Fruit fly (Drosophila melanogaster) whole organism, embryonic: ENCODE measurements around the gene MESR3.

Experiments
- BEAF-32 ChIP-seq: fragments of 200-800 bp; sonication (Bioruptor generic); optimal IDR thresholded peaks from 3 replicates; lab custom pipeline; 2017; ENCODE audit warnings: missing biosample characterization, missing genetic modification characterization, mild to moderate bottlenecking, moderate library complexity, missing genetic modification reagents
- Bgb ChIP-seq: fragments of 200-800 bp; sonication (Bioruptor generic); IDR thresholded peaks from 2 replicates; pipeline ENCODE4 v1.3.6; 2022; ENCODE audit warnings: missing biosample characterization, missing genetic modification characterization; ENCODE audit not compliant: partially characterized antibody
- CG13123 ChIP-seq: fragments of 200-800 bp; sonication (Bioruptor generic); optimal IDR thresholded peaks from 2 replicates; lab custom pipeline; 2016; ENCODE audit warnings: missing biosample characterization, missing genetic modification characterization
- CG13424 ChIP-seq: fragments of 200-800 bp; sonication (Bioruptor generic); optimal IDR thresholded peaks from 2 replicates; lab custom pipeline; 2019; ENCODE audit warnings: missing biosample characterization, mild to moderate bottlenecking, missing genetic modification characterization, moderate library complexity
- CG13775 ChIP-seq: fragments of 200-800 bp; sonication (Bioruptor generic); optimal IDR thresholded peaks from 3 replicates; lab custom pipeline; 2017; ENCODE audit warnings: missing biosample characterization, mild to moderate bottlenecking, missing genetic modification characterization
- CG13894 ChIP-seq: fragments of 200-800 bp; sonication (Bioruptor generic); optimal IDR thresholded peaks from 3 replicates; lab custom pipeline; 2018; ENCODE audit warnings: missing biosample characterization, mild to moderate bottlenecking, missing genetic modification characterization, moderate library complexity
- CG14014 ChIP-seq: fragments of 200-800 bp; sonication (Bioruptor generic); IDR thresholded peaks from 2 replicates; pipeline ENCODE4 v1.3.6; 2022; ENCODE audit warnings: missing biosample characterization, missing genetic modification characterization
- CG14965 ChIP-seq: fragments of 200-800 bp; sonication (Bioruptor generic); optimal IDR thresholded peaks from 2 replicates; lab custom pipeline; 2016; ENCODE audit warnings: missing biosample characterization, missing genetic modification characterization, borderline replicate concordance
- CG1529 ChIP-seq: fragments of 200-800 bp; sonication (Bioruptor generic); optimal IDR thresholded peaks from 3 replicates; lab custom pipeline; 2018; ENCODE audit warnings: missing biosample characterization, missing genetic modification characterization
- CG1602 ChIP-seq: fragments of 200-800 bp; sonication (Bioruptor generic); optimal IDR thresholded peaks from 3 replicates; lab custom pipeline; 2016; ENCODE audit warnings: missing biosample characterization, missing genetic modification characterization
- CG1832 ChIP-seq: fragments of 200-800 bp; sonication (Bioruptor generic); optimal IDR thresholded peaks from 2 replicates; lab custom pipeline; 2017; ENCODE audit warnings: missing biosample characterization, mild to moderate bottlenecking, missing genetic modification characterization, inconsistent platforms
- CG34376 ChIP-seq: fragments of 200-800 bp; sonication (Bioruptor generic); optimal IDR thresholded peaks from 2 replicates; lab custom pipeline; 2018; ENCODE audit warnings: missing biosample characterization, mild to moderate bottlenecking, missing genetic modification characterization
- CG34422 ChIP-seq: fragments of 200-800 bp; sonication (Bioruptor generic); IDR thresholded peaks from 3 replicates; pipeline ENCODE4 v1.3.6; 2022; ENCODE audit warnings: missing biosample characterization, missing genetic modification characterization
- CG4282 ChIP-seq: fragments of 200-800 bp; sonication (Bioruptor generic); optimal IDR thresholded peaks from 2 replicates; lab custom pipeline; 2016; ENCODE audit warnings: missing biosample characterization, missing genetic modification characterization
- CG43689 ChIP-seq: fragments of 200-800 bp; sonication (Bioruptor generic); IDR thresholded peaks from 2 replicates; pipeline ENCODE4 v1.3.6; 2022; ENCODE audit warnings: missing biosample characterization, missing genetic modification characterization
- CG6254 ChIP-seq: fragments of 200-800 bp; sonication (Bioruptor generic); optimal IDR thresholded peaks from 3 replicates; lab custom pipeline; 2017; ENCODE audit warnings: mild to moderate bottlenecking, missing biosample characterization, missing genetic modification reagents, missing genetic modification characterization
- CG6689 ChIP-seq: fragments of 200-800 bp; sonication (Bioruptor generic); IDR thresholded peaks from 2 replicates; pipeline ENCODE4 v1.3.6; 2022; ENCODE audit warnings: missing biosample characterization, missing genetic modification characterization
- CG6765 ChIP-seq: fragments of 200-800 bp; sonication (Bioruptor generic); optimal IDR thresholded peaks from 3 replicates; lab custom pipeline; 2017; ENCODE audit warnings: missing biosample characterization, mild to moderate bottlenecking, missing genetic modification characterization
- CG6813 ChIP-seq: fragments of 200-800 bp; sonication (Bioruptor generic); optimal IDR thresholded peaks from 2 replicates; lab custom pipeline; 2017; ENCODE audit warnings: missing biosample characterization, missing genetic modification characterization, mild to moderate bottlenecking, moderate library complexity, missing genetic modification reagents
- CG7357 ChIP-seq: fragments of 200-800 bp; sonication (Bioruptor generic); IDR thresholded peaks from 3 replicates; pipeline ENCODE4 v1.3.6; 2022; ENCODE audit warnings: missing biosample characterization, missing genetic modification characterization
- CG7786 ChIP-seq: fragments of 200-800 bp; sonication (Bioruptor generic); optimal IDR thresholded peaks from 2 replicates; lab custom pipeline; 2016; ENCODE audit warnings: missing biosample characterization, missing genetic modification characterization
- Dbx ChIP-seq: fragments of 200-800 bp; sonication (Bioruptor generic); IDR thresholded peaks from 3 replicates; pipeline ENCODE4 v1.3.6; 2022; ENCODE audit warnings: missing biosample characterization, missing genetic modification characterization
- Dll ChIP-seq: fragments of 200-800 bp; sonication (Bioruptor generic); IDR thresholded peaks from 4 replicates; pipeline ENCODE4 v1.3.6; 2022; ENCODE audit warnings: missing biosample characterization, missing genetic modification characterization; ENCODE audit not compliant: partially characterized antibody
- Doc3 ChIP-seq: fragments of 200-800 bp; sonication (Bioruptor generic); IDR thresholded peaks from 3 replicates; pipeline ENCODE4 v1.3.6; 2022; ENCODE audit warnings: missing biosample characterization, missing genetic modification characterization; ENCODE audit not compliant: partially characterized antibody
- E2f1 ChIP-seq: fragments of 200-800 bp; sonication (Bioruptor generic); IDR thresholded peaks from 2 replicates; pipeline ENCODE4 v1.3.6; 2022; ENCODE audit warnings: missing biosample characterization, missing genetic modification characterization
- Fer3 ChIP-seq: fragments of 200-800 bp; sonication (Bioruptor generic); optimal IDR thresholded peaks from 2 replicates; lab custom pipeline; 2018; ENCODE audit warnings: missing biosample characterization, mild to moderate bottlenecking, missing genetic modification characterization, moderate library complexity
- H2.0 ChIP-seq: fragments of 200-800 bp; sonication (Bioruptor generic); IDR thresholded peaks from 2 replicates; pipeline ENCODE4 v1.3.6; 2022; ENCODE audit warnings: missing biosample characterization, missing genetic modification characterization
- HLH3B ChIP-seq: fragments of 200-800 bp; sonication (Bioruptor generic); IDR thresholded peaks from 2 replicates; pipeline ENCODE4 v1.3.6; 2022; ENCODE audit warnings: missing biosample characterization, missing genetic modification characterization
- HLH4C ChIP-seq: fragments of 200-800 bp; sonication (Bioruptor generic); IDR thresholded peaks from 3 replicates; pipeline ENCODE4 v1.3.6; 2022; ENCODE audit warnings: missing biosample characterization, missing genetic modification characterization; ENCODE audit not compliant: partially characterized antibody
- Hand ChIP-seq: fragments of 200-800 bp; sonication (Bioruptor generic); optimal IDR thresholded peaks from 2 replicates; lab custom pipeline; 2017; ENCODE audit warnings: mild to moderate bottlenecking, missing biosample characterization, missing genetic modification reagents, missing genetic modification characterization
- Hsf ChIP-seq: fragments of 200-800 bp; sonication (Bioruptor generic); optimal IDR thresholded peaks from 3 replicates; lab custom pipeline; 2016; ENCODE audit warnings: missing biosample characterization, missing genetic modification characterization
- Nf-YC ChIP-seq: fragments of 200-800 bp; optimal IDR thresholded peaks from 3 replicates; lab custom pipeline; 2019; ENCODE audit warnings: missing biosample characterization, mild to moderate bottlenecking, missing genetic modification characterization, moderate library complexity
- Poxn ChIP-seq: fragments of 200-800 bp; sonication (Bioruptor generic); IDR thresholded peaks from 2 replicates; pipeline ENCODE4 v1.3.6; 2022; ENCODE audit warnings: missing biosample characterization, missing genetic modification characterization
- Rfx ChIP-seq: fragments of 200-800 bp; sonication (Bioruptor generic); IDR thresholded peaks from 2 replicates; pipeline ENCODE4 v1.3.6; 2022; ENCODE audit warnings: missing biosample characterization, missing genetic modification characterization
- Scr ChIP-seq: fragments of 200-800 bp; sonication (Bioruptor generic); IDR thresholded peaks from 2 replicates; pipeline ENCODE4 v1.3.6; 2022; ENCODE audit warnings: missing biosample characterization, missing genetic modification characterization; ENCODE audit not compliant: partially characterized antibody
- Usf ChIP-seq: fragments of 200-800 bp; sonication (Bioruptor generic); optimal IDR thresholded peaks from 2 replicates; lab custom pipeline; 2017; ENCODE audit warnings: missing genotype, missing biosample characterization, missing genetic modification characterization
- bigmax ChIP-seq: fragments of 200-800 bp; sonication (Bioruptor generic); optimal IDR thresholded peaks from 2 replicates; lab custom pipeline; 2018; ENCODE audit warnings: missing biosample characterization, mild to moderate bottlenecking, missing genetic modification characterization
- btn ChIP-seq: fragments of 200-800 bp; sonication (Bioruptor generic); optimal IDR thresholded peaks from 2 replicates; lab custom pipeline; 2016; ENCODE audit warnings: missing biosample characterization, missing genetic modification characterization
- cad ChIP-seq: fragments of >200 bp; optimal IDR thresholded peaks from 2 replicates; lab custom pipeline; 2017; ENCODE audit warnings: missing biosample characterization, missing genetic modification characterization
- crc ChIP-seq: fragments of 200-800 bp; sonication (Bioruptor generic); optimal IDR thresholded peaks from 2 replicates; lab custom pipeline; 2016; ENCODE audit warnings: missing biosample characterization, missing genetic modification characterization
- cwo ChIP-seq: fragments of 200-800 bp; sonication (Bioruptor generic); optimal IDR thresholded peaks from 3 replicates; lab custom pipeline; 2017; ENCODE audit warnings: missing biosample characterization, missing genetic modification characterization, mild to moderate bottlenecking, moderate library complexity, missing genetic modification reagents
- ems ChIP-seq: fragments of 200-800 bp; sonication (Bioruptor generic); optimal IDR thresholded peaks from 3 replicates; lab custom pipeline; 2016; ENCODE audit warnings: missing biosample characterization, missing genetic modification characterization
- ewg ChIP-seq: fragments of 200-800 bp; sonication (Bioruptor generic); optimal IDR thresholded peaks from 3 replicates; lab custom pipeline; 2017; ENCODE audit warnings: mild to moderate bottlenecking, missing biosample characterization, missing genetic modification reagents, missing genetic modification characterization
- gt ChIP-seq: fragments of 200-800 bp; sonication (Bioruptor generic); IDR thresholded peaks from 2 replicates; pipeline ENCODE4 v1.3.6; 2022; ENCODE audit warnings: missing biosample characterization, missing genetic modification characterization
- hkb ChIP-seq, 2 experiments: fragments of 200-800 bp in 1 of 2; fragments of >200 bp in 1 of 2; sonication (Bioruptor generic) in 1 of 2; IDR thresholded peaks in 1 of 2; optimal IDR thresholded peaks in 1 of 2; 2 replicates each; pipeline versions ENCODE4 v1.3.6 to Lab custom; 2017 to 2022; ENCODE audit warnings: missing biosample characterization in 1 of 2, missing genetic modification characterization in 1 of 2
- insv ChIP-seq, 2 experiments: fragments of 200-800 bp; sonication (Bioruptor generic); optimal IDR thresholded peaks; 3 replicates each; lab custom pipeline; 2016 to 2018; ENCODE audit warnings: missing biosample characterization in 2 of 2, missing genetic modification characterization in 2 of 2
- nmo ChIP-seq: fragments of 200-800 bp; sonication (Bioruptor generic); optimal IDR thresholded peaks from 2 replicates; lab custom pipeline; 2018; ENCODE audit warnings: missing biosample characterization, mild to moderate bottlenecking, missing genetic modification characterization, moderate library complexity
- schlank ChIP-seq: fragments of 200-800 bp; sonication (Bioruptor generic); optimal IDR thresholded peaks from 2 replicates; lab custom pipeline; 2018; ENCODE audit warnings: missing biosample characterization, mild to moderate bottlenecking, missing genetic modification characterization
- tx ChIP-seq: fragments of 200-800 bp; sonication (Bioruptor generic); optimal IDR thresholded peaks from 2 replicates; lab custom pipeline; 2016; ENCODE audit warnings: missing biosample characterization, missing genetic modification characterization

Gene MESR3

dm6 chr2L:18695404-18695804 lies 78.3 kb downstream of the MESR3 start, which contains the start of the genes CG10383 and CG10338 (continued):
- TF ChIP-seq HLH4C (GFP tag; lab: Robert Waterston, UW) (peak; percentile 44; the same call in 2 of the 3 replicates), Usf (GFP tag; lab: Kevin White, UChicago) (peak; percentile 59), cwo (peak; percentile 80), bigmax (GFP tag; lab: Kevin White, UChicago) (no peak), CG6689 (peak; percentile 84), CG34376 (GFP tag; lab: Kevin White, UChicago) (peak; percentile 72), Poxn (GFP tag; lab: Robert Waterston, UW) (peak; percentile 12; the same call in 1 of the 2 replicates), CG7786 (peak; percentile 90), Rfx (GFP tag; lab: Robert Waterston, UW) (peak; percentile 94), CG1832 (no peak), CG6813 (peak; percentile 64), cad (no peak), CG13894 (tag; lab: Kevin White, UChicago) (peak; percentile 68), Nf-YC (tag; lab: Kevin White, UChicago) (peak; percentile 55), ems (peak; percentile 80), CG1529 (GFP tag; lab: Kevin White, UChicago) (peak; percentile 28), HLH3B (GFP tag; lab: Robert Waterston, UW) (peak; percentile 90), hkb (optimal IDR thresholded peaks at IDR 0.05; lab: Kevin White, UChicago) (peak; percentile 75), hkb (GFP tag; IDR thresholded peaks at IDR 0.05; lab: Robert Waterston, UW) (peak; percentile 90), CG34422 (GFP tag; lab: Robert Waterston, UW) (peak; percentile 94), BEAF-32 (peak; percentile 49), CG14965 (GFP tag; lab: Kevin White, UChicago) (peak; percentile 28), CG43689 (peak; percentile 55), Hsf (GFP tag; lab: Kevin White, UChicago) (peak; percentile 90), tx (GFP tag; lab: Kevin White, UChicago) (peak; percentile 86), CG13123 (GFP tag; lab: Kevin White, UChicago) (peak; percentile 71), nmo (GFP tag; lab: Kevin White, UChicago) (peak; percentile 87), Hand (GFP tag; lab: Kevin White, UChicago) (peak; percentile 48), ewg (GFP tag; lab: Kevin White, UChicago) (peak; percentile 72), insv (GFP tag; optimal IDR thresholded peaks at IDR 0.05; lab: Kevin White, UChicago) (peak in 1 of 2 experiments; percentile 43), Dll (GFP tag; lab: Robert Waterston, UW) (no peak), gt (GFP tag; lab: Robert Waterston, UW) (peak; percentile 68), schlank (tag; lab: Kevin White, UChicago) (peak; percentile 72), E2f1 (peak; percentile 89), Scr (GFP tag; lab: Robert Waterston, UW) (peak; percentile 23; the same call in 1 of the 2 replicates), H2.0 (GFP tag; lab: Robert Waterston, UW) (peak; percentile 88), CG13424 (peak; percentile 77), Bgb (no peak), CG7357 (GFP tag; lab: Robert Waterston, UW) (peak; percentile 65; the same call in 2 of the 3 replicates), CG14014 (peak; percentile 88), CG1602 (GFP tag; lab: Kevin White, UChicago) (peak; percentile 84), Dbx (GFP tag; lab: Robert Waterston, UW) (peak; percentile 92), crc (peak; percentile 84), CG4282 (GFP tag; lab: Kevin White, UChicago) (peak; percentile 71), Doc3 (GFP tag; lab: Robert Waterston, UW) (0 out of 3 replicates have a peak, but pooled peaks have one; percentile 33), Fer3 (tag; lab: Kevin White, UChicago) (peak; percentile 72), btn (GFP tag; lab: Kevin White, UChicago) (peak; percentile 25), CG6254 (GFP tag; lab: Kevin White, UChicago) (peak; percentile 68), CG6765 (GFP tag; lab: Kevin White, UChicago) (peak; percentile 27), CG13775 (peak; percentile 81)
